Fruit fly (Drosophila melanogaster) whole organism, wandering third instar larva: ENCODE results near the gene CG12814.

ENCODE experiments used
- Abd-B ChIP-seq: fragments of >200 bp; optimal IDR thresholded peaks from 2 replicates; lab custom pipeline; 2017; ENCODE audit warnings: missing biosample characterization, missing genetic modification characterization
- CG32264 ChIP-seq: fragments of 200-800 bp; sonication (Bioruptor generic); optimal IDR thresholded peaks from 2 replicates; lab custom pipeline; 2016; ENCODE audit warnings: missing biosample characterization, missing genetic modification characterization
- CG9705 ChIP-seq: fragments of 200-800 bp; sonication (Bioruptor generic); optimal IDR thresholded peaks from 2 replicates; lab custom pipeline; 2018; ENCODE audit warnings: missing biosample characterization, mild to moderate bottlenecking, missing genetic modification characterization
- Dfd ChIP-seq: fragments of >200 bp; optimal IDR thresholded peaks from 2 replicates; lab custom pipeline; 2017; ENCODE audit warnings: missing biosample characterization, missing genetic modification characterization
- Dif ChIP-seq: fragments of 200-275, 200-300 bp; sonication (Bioruptor generic); optimal IDR thresholded peaks from 2 replicates; lab custom pipeline; 2018; ENCODE audit warnings: missing biosample characterization, missing genetic modification characterization; ENCODE audit not compliant: partially characterized antibody
- GATAd ChIP-seq: sonication (Bioruptor generic); optimal IDR thresholded peaks from 2 replicates; lab custom pipeline; 2016; ENCODE audit warnings: missing biosample characterization, missing genetic modification characterization
- HLH106 ChIP-seq: fragments of 200-800 bp; optimal IDR thresholded peaks from 3 replicates; lab custom pipeline; 2019; ENCODE audit warnings: missing biosample characterization, mild to moderate bottlenecking, missing genetic modification characterization, moderate library complexity
- Hnf4 ChIP-seq: fragments of 200-800 bp; sonication (Bioruptor generic); optimal IDR thresholded peaks from 2 replicates; lab custom pipeline; 2016; ENCODE audit warnings: missing biosample characterization, mild to moderate bottlenecking, missing genetic modification characterization
- Hr83 ChIP-seq: fragments of 200-300 bp; sonication (Bioruptor generic); optimal IDR thresholded peaks from 2 replicates; lab custom pipeline; 2016; ENCODE audit warnings: missing biosample characterization, mild to moderate bottlenecking, missing genetic modification characterization, moderate library complexity; ENCODE audit not compliant: poor library complexity, severe bottlenecking
- Jra ChIP-seq: sonication (Bioruptor generic); optimal IDR thresholded peaks from 2 replicates; lab custom pipeline; 2016; ENCODE audit warnings: missing biosample characterization, missing genetic modification characterization
- Mio ChIP-seq: sonication (Bioruptor generic); optimal IDR thresholded peaks from 2 replicates; lab custom pipeline; 2016; ENCODE audit warnings: missing biosample characterization, missing genetic modification characterization
- Myc ChIP-seq: fragments of >200 bp; optimal IDR thresholded peaks from 2 replicates; lab custom pipeline; 2017
- N ChIP-seq: fragments of >200 bp; optimal IDR thresholded peaks from 2 replicates; lab custom pipeline; 2018; ENCODE audit warnings: missing biosample characterization, missing external identifiers, missing genetic modification characterization
- OdsH ChIP-seq: fragments of 200-800 bp; sonication (Bioruptor generic); optimal IDR thresholded peaks from 2 replicates; lab custom pipeline; 2016; ENCODE audit warnings: missing biosample characterization, mild to moderate bottlenecking, missing genetic modification characterization
- Rel ChIP-seq, 2 experiments: fragments of 200-800 bp; sonication (Bioruptor generic) in 1 of 2; optimal IDR thresholded peaks; 2 replicates in 1 of 2; 3 replicates in 1 of 2; lab custom pipeline; 2016 to 2019; ENCODE audit warnings: mild to moderate bottlenecking in 2 of 2, missing biosample characterization in 2 of 2, missing genetic modification characterization in 2 of 2, moderate library complexity in 1 of 2
- Sp1 ChIP-seq: fragments of 200-800 bp; sonication (Bioruptor generic); optimal IDR thresholded peaks from 3 replicates; lab custom pipeline; 2019; ENCODE audit warnings: missing biosample characterization, mild to moderate bottlenecking, missing genetic modification characterization, moderate library complexity
- Vsx2 ChIP-seq: fragments of 200-300, 225-300 bp; sonication (Bioruptor generic); optimal IDR thresholded peaks from 2 replicates; lab custom pipeline; 2018; ENCODE audit warnings: missing biosample characterization, missing genetic modification characterization; ENCODE audit not compliant: partially characterized antibody
- br ChIP-seq: fragments of 200-800 bp; sonication (Bioruptor generic); optimal IDR thresholded peaks from 2 replicates; lab custom pipeline; 2016; ENCODE audit warnings: missing biosample characterization, missing genetic modification characterization
- brk ChIP-seq: fragments of 200-800 bp; sonication (Bioruptor generic); optimal IDR thresholded peaks from 2 replicates; lab custom pipeline; 2016; ENCODE audit warnings: missing biosample characterization, mild to moderate bottlenecking, missing genetic modification characterization
- dl ChIP-seq, 2 experiments: fragments of 175-275, 200-275 bp in 1 of 2; fragments of 200-275 bp in 1 of 2; sonication (Bioruptor generic); optimal IDR thresholded peaks; lab custom pipeline; 2018; ENCODE audit warnings: mild to moderate bottlenecking in 2 of 2, missing biosample characterization in 2 of 2, missing genetic modification characterization in 2 of 2, moderate library complexity in 2 of 2; ENCODE audit not compliant: partially characterized antibody in 2 of 2, insufficient read depth in 1 of 2
- dmrt93B ChIP-seq: fragments of 200-800 bp; sonication (Bioruptor generic); optimal IDR thresholded peaks from 2 replicates; lab custom pipeline; 2018; ENCODE audit warnings: missing biosample characterization, mild to moderate bottlenecking, missing genetic modification characterization
- dsf ChIP-seq: sonication (Bioruptor generic); optimal IDR thresholded peaks from 2 replicates; lab custom pipeline; 2016; ENCODE audit warnings: missing biosample characterization, missing genetic modification characterization, borderline replicate concordance
- foxo ChIP-seq, 2 experiments: fragments of 200-800 bp; sonication (Bioruptor generic); optimal IDR thresholded peaks; 2 replicates in 1 of 2; 3 replicates in 1 of 2; lab custom pipeline; 2016 to 2017; ENCODE audit warnings: missing biosample characterization in 2 of 2, missing genetic modification characterization in 2 of 2
- fru ChIP-seq: fragments of 200-800 bp; sonication (Bioruptor generic); optimal IDR thresholded peaks from 3 replicates; lab custom pipeline; 2016; ENCODE audit warnings: missing biosample characterization, mild to moderate bottlenecking, missing genetic modification characterization
- h ChIP-seq: fragments of 200-800 bp; sonication (Bioruptor generic); optimal IDR thresholded peaks from 3 replicates; lab custom pipeline; 2016; ENCODE audit warnings: missing biosample characterization, mild to moderate bottlenecking, missing genetic modification characterization
- jim ChIP-seq: fragments of 175-275, 200-325 bp; sonication (Bioruptor generic); optimal IDR thresholded peaks from 2 replicates; lab custom pipeline; 2016; ENCODE audit warnings: missing biosample characterization, mild to moderate bottlenecking, missing genetic modification characterization
- lola ChIP-seq: fragments of >200 bp; optimal IDR thresholded peaks from 2 replicates; lab custom pipeline; 2017; ENCODE audit warnings: missing biosample characterization, missing genetic modification characterization
- pan ChIP-seq: fragments of >200 bp; optimal IDR thresholded peaks from 2 replicates; lab custom pipeline; 2017
- psq ChIP-seq: fragments of 200-800 bp; sonication (Bioruptor generic); optimal IDR thresholded peaks from 3 replicates; lab custom pipeline; 2017; ENCODE audit warnings: missing biosample characterization, mild to moderate bottlenecking, missing genetic modification characterization, moderate library complexity
- rgr ChIP-seq: fragments of 200-800 bp; sonication (Bioruptor generic); optimal IDR thresholded peaks from 3 replicates; lab custom pipeline; 2016; ENCODE audit warnings: missing biosample characterization, mild to moderate bottlenecking, missing genetic modification characterization
- sage ChIP-seq: fragments of 200-800 bp; sonication (Bioruptor generic); optimal IDR thresholded peaks from 2 replicates; lab custom pipeline; 2016; ENCODE audit warnings: missing biosample characterization, mild to moderate bottlenecking, missing genetic modification characterization
- sv ChIP-seq: fragments of 200-800 bp; sonication (Bioruptor generic); optimal IDR thresholded peaks from 3 replicates; lab custom pipeline; 2016; ENCODE audit warnings: missing biosample characterization, missing genetic modification characterization
- tai ChIP-seq: sonication (Bioruptor generic); optimal IDR thresholded peaks from 2 replicates; lab custom pipeline; 2016; ENCODE audit warnings: missing biosample characterization, missing genetic modification characterization
- usp ChIP-seq: fragments of >200 bp; optimal IDR thresholded peaks from 2 replicates; lab custom pipeline; 2017; ENCODE audit warnings: missing biosample characterization, missing genetic modification characterization
- woc ChIP-seq: sonication (Bioruptor generic); optimal IDR thresholded peaks from 2 replicates; lab custom pipeline; 2016; ENCODE audit warnings: missing biosample characterization, mild to moderate bottlenecking, missing genetic modification characterization

Gene CG12814

dm6 chr3R:10226132-10227023, 37.0 kb upstream of the CG12814 start:
- TF ChIP-seq GATAd (no peak), Hr83 (GFP tag; lab: Kevin White, UChicago) (no peak)

dm6 chr3R:10225390-10225789, 36.0 kb upstream of the CG12814 start, which contains the start of gene CG42795:
CG42795 (plus strand) TSS chr3R:10225690.
- TF ChIP-seq h (GFP tag; lab: Kevin White, UChicago) = no peak
- no peak for TF ChIP-seq Rel (GFP tag; optimal IDR thresholded peaks at IDR 0.05; lab: Kevin White, UChicago)
- TF ChIP-seq Rel (tag; optimal IDR thresholded peaks at IDR 0.05; lab: Kevin White, UChicago) = no peak
- TF ChIP-seq usp (GFP tag; lab: Kevin White, UChicago) = no peak

- no peak for TF ChIP-seq Sp1 (GFP tag; lab: Kevin White, UChicago)
These were observed 35.2 kb upstream of the CG12814 start, which contains the start of the genes CG12817 and CG34107 for dm6 chr3R:10224594-10224993. CG12817 (minus strand) TSS chr3R:10224725. CG34107 (plus strand) TSS chr3R:10224909.

- TF ChIP-seq brk (no peak), Dif (GFP tag; lab: Kevin White, UChicago) (no peak), sage (GFP tag; lab: Kevin White, UChicago) (no peak), Jra (GFP tag; lab: Kevin White, UChicago) (no peak), br (GFP tag; lab: Kevin White, UChicago) (no peak), sv (GFP tag; lab: Kevin White, UChicago) (no peak), Hr83 (GFP tag; lab: Kevin White, UChicago) (no peak), psq (GFP tag; lab: Kevin White, UChicago) (no peak)
These were observed 33.0 kb upstream of the CG12814 start, which contains the start of gene CG12420 for dm6 chr3R:10222416-10222815. CG12420 (plus strand) TSS chr3R:10222698.

- TF ChIP-seq Dfd (GFP tag; lab: Kevin White, UChicago) (peak; percentile 96), Hnf4 (GFP tag; lab: Kevin White, UChicago) (no peak)
These were observed 28.6 kb upstream of the CG12814 start for dm6 chr3R:10217998-10218397.

- TF ChIP-seq Myc (no peak), rgr (GFP tag; lab: Kevin White, UChicago) (peak; percentile 50), Hr83 (GFP tag; lab: Kevin White, UChicago) (no peak), sv (GFP tag; lab: Kevin White, UChicago) (peak; percentile 51), Dfd (GFP tag; lab: Kevin White, UChicago) (no peak), GATAd (no peak), fru (peak; percentile 46), N (GFP tag; lab: Kevin White, UChicago) (no peak), tai (GFP tag; lab: Kevin White, UChicago) (no peak), Rel (GFP tag; optimal IDR thresholded peaks at IDR 0.05; lab: Kevin White, UChicago) (no peak), Rel (tag; optimal IDR thresholded peaks at IDR 0.05; lab: Kevin White, UChicago) (no peak), dmrt93B (GFP tag; lab: Kevin White, UChicago) (peak; percentile 29), pan (no peak), dsf (GFP tag; lab: Kevin White, UChicago) (no peak), psq (GFP tag; lab: Kevin White, UChicago) (peak; percentile 48), CG32264 (GFP tag; lab: Kevin White, UChicago) (no peak), Hnf4 (GFP tag; lab: Kevin White, UChicago) (no peak), CG9705 (no peak), Abd-B (GFP tag; lab: Kevin White, UChicago) (no peak), Sp1 (GFP tag; lab: Kevin White, UChicago) (peak; percentile 51), jim (GFP tag; lab: Kevin White, UChicago) (no peak), OdsH (GFP tag; lab: Kevin White, UChicago) (peak; percentile 12), lola (GFP tag; lab: Kevin White, UChicago) (no peak), Dif (GFP tag; lab: Kevin White, UChicago) (no peak), Jra (GFP tag; lab: Kevin White, UChicago) (no peak), h (GFP tag; lab: Kevin White, UChicago) (peak; percentile 41), brk (no peak), Vsx2 (no peak), usp (GFP tag; lab: Kevin White, UChicago) (no peak), dl (GFP tag; optimal IDR thresholded peaks at IDR 0.05; lab: Kevin White, UChicago; ENCODE audit: insufficient read depth in 1 of 2, partially characterized antibody in 2 of 2) (no peak), br (GFP tag; lab: Kevin White, UChicago) (no peak), foxo (GFP tag; optimal IDR thresholded peaks at IDR 0.05; lab: Kevin White, UChicago) (peak in 1 of 2 experiments; percentile 62), HLH106 (tag; lab: Kevin White, UChicago) (peak; percentile 66), woc (GFP tag; lab: Kevin White, UChicago) (no peak), sage (GFP tag; lab: Kevin White, UChicago) (no peak), Mio (no peak)
These were observed 24.0 kb upstream of the CG12814 start for dm6 chr3R:10213430-10213829.
